Worm (Caenorhabditis elegans): ENCODE measurements around the gene tag-51.

tag-51 gene

DNA sequence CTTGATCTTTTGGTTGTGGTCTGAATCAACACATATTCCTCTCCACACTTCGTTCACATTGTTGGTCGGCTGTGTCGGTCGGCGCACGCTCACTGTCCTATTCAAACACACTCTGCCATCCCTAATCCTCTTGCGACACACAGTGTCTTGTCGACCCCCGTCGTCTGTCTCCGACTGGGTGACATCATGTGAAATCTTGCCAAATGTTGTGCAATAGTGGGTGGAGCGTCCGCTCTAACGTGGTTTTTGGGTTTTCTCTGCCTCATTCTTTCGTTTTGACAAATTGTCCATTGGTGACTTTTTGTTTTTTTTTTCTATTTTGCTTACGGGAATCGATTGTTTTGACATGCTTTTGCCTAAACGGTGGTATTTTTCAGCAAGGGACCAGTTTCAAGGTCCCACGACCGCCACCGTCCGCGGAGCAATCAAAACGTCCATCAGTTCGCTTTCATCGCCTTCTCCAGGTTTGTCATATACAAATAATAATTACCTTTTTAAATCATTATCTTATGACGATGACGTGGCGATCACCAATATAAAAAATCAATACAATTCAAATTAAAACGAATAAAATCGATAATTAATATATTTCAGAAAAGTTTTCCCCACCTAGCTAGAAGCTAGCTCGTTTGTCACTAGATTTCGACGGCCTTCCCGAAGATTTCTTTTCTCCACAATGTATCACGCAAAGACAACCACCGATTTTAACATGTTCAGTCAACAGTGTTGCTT lies 20.1 kb upstream of the tag-51 start (continued):
- TF ChIP-seq unc-42 (tag; optimal IDR thresholded peaks at IDR 0.05), result peak; percentile 29
- TF ChIP-seq ceh-31 (tag; optimal IDR thresholded peaks at IDR 0.05), result peak; percentile 87
- TF ChIP-seq dve-1 (tag; optimal IDR thresholded peaks at IDR 0.05), result peak; percentile 85
- TF ChIP-seq ceh-14 (tag; optimal IDR thresholded peaks at IDR 0.05), result no peak
- TF ChIP-seq pat-9 (tag; optimal IDR thresholded peaks at IDR 0.05), result no peak
- peak; percentile 96 for TF ChIP-seq hlh-30 (tag; optimal IDR thresholded peaks at IDR 0.05; ENCODE audit: insufficient read depth)
- peak; percentile 85 for TF ChIP-seq rnt-1 (tag; optimal IDR thresholded peaks at IDR 0.05)
- peak; percentile 26 for TF ChIP-seq eyg-1 (tag; optimal IDR thresholded peaks at IDR 0.05)
- TF ChIP-seq unc-3 (GFP tag; conservative IDR thresholded peaks at IDR 0.05), result no peak
- peak; percentile 17 for TF ChIP-seq unc-3 (tag; optimal IDR thresholded peaks at IDR 0.05)
- TF ChIP-seq hlh-6 (tag; optimal IDR thresholded peaks at IDR 0.05), result no peak
- TF ChIP-seq pros-1 (tag; optimal IDR thresholded peaks at IDR 0.05), result no peak
- TF ChIP-seq mec-3 (tag; optimal IDR thresholded peaks at IDR 0.05; ENCODE audit: borderline replicate concordance), result no peak
- TF ChIP-seq elt-4 (tag; optimal IDR thresholded peaks at IDR 0.05), result no peak
- TF ChIP-seq ceh-24 (tag; optimal IDR thresholded peaks at IDR 0.05), result no peak
- no peak for TF ChIP-seq hlh-15 (tag; optimal IDR thresholded peaks at IDR 0.05)
- TF ChIP-seq hlh-13 (GFP tag; optimal IDR thresholded peaks at IDR 0.05), result no peak
- no peak for TF ChIP-seq ceh-48 (tag; optimal IDR thresholded peaks at IDR 0.05)
- TF ChIP-seq ztf-16 (tag; optimal IDR thresholded peaks at IDR 0.05), result peak; percentile 9
- TF ChIP-seq gmeb-2 (tag; optimal IDR thresholded peaks at IDR 0.05), result no peak
- no peak for TF ChIP-seq odd-2 (tag; optimal IDR thresholded peaks at IDR 0.05)
- no peak for TF ChIP-seq C38D4.7 (GFP tag; optimal IDR thresholded peaks at IDR 0.05)
- no peak for TF ChIP-seq lin-11 (tag; optimal IDR thresholded peaks at IDR 0.05)
- TF ChIP-seq ceh-18 (tag; optimal IDR thresholded peaks at IDR 0.05), result peak; percentile 82
- peak; percentile 92 for TF ChIP-seq nfya-1 (tag; optimal IDR thresholded peaks at IDR 0.05)
- no peak for TF ChIP-seq syd-9 (tag; optimal IDR thresholded peaks at IDR 0.05)
- TF ChIP-seq pha-2 (tag; optimal IDR thresholded peaks at IDR 0.05), result peak; percentile 18
- no peak for TF ChIP-seq lim-6 (tag; optimal IDR thresholded peaks at IDR 0.05)
- TF ChIP-seq ets-4 (tag; optimal IDR thresholded peaks at IDR 0.05), result peak; percentile 51
- TF ChIP-seq nhr-11 (tag; optimal IDR thresholded peaks at IDR 0.05), result no peak
- TF ChIP-seq ref-2 (tag; optimal IDR thresholded peaks at IDR 0.05), result peak; percentile 76
- peak; percentile 78 for TF ChIP-seq elt-2 (tag; optimal IDR thresholded peaks at IDR 0.05)
- peak; percentile 65 for TF ChIP-seq K09A11.1 (tag; optimal IDR thresholded peaks at IDR 0.05; ENCODE audit: insufficient read depth)
- TF ChIP-seq ceh-30 (tag; optimal IDR thresholded peaks at IDR 0.05), result no peak
- TF ChIP-seq ahr-1 (tag; optimal IDR thresholded peaks at IDR 0.05), result no peak
- no peak for TF ChIP-seq K02D7.2 (tag; optimal IDR thresholded peaks at IDR 0.05)
- no peak for TF ChIP-seq sox-4 (tag; optimal IDR thresholded peaks at IDR 0.05)
- peak; percentile 14 for TF ChIP-seq hlh-8 (tag; optimal IDR thresholded peaks at IDR 0.05)
- TF ChIP-seq C08G9.2 (tag; optimal IDR thresholded peaks at IDR 0.05), result no peak
- peak; percentile 41 for TF ChIP-seq ceh-34 (tag; optimal IDR thresholded peaks at IDR 0.05)
- TF ChIP-seq fkh-6 (tag; optimal IDR thresholded peaks at IDR 0.05), result peak; percentile 2
- peak; percentile 91 for TF ChIP-seq unc-55 (GFP tag; optimal IDR thresholded peaks at IDR 0.05)
- TF ChIP-seq fkh-10 (GFP tag; optimal IDR thresholded peaks at IDR 0.05), result peak; percentile 15
- TF ChIP-seq dmd-4 (tag; optimal IDR thresholded peaks at IDR 0.05; ENCODE audit: borderline replicate concordance), result no peak
- no peak for TF ChIP-seq che-1 (tag; optimal IDR thresholded peaks at IDR 0.05)
- peak; percentile 28 for TF ChIP-seq F13H6.1 (tag; optimal IDR thresholded peaks at IDR 0.05)
- no peak for TF ChIP-seq pha-4 (tag; optimal IDR thresholded peaks at IDR 0.05)
- TF ChIP-seq ceh-9 (tag; optimal IDR thresholded peaks at IDR 0.05), result no peak
- no peak for TF ChIP-seq npax-4 (tag; optimal IDR thresholded peaks at IDR 0.05)
- no peak for TF ChIP-seq fax-1 (tag; optimal IDR thresholded peaks at IDR 0.05)
- peak; percentile 42 for TF ChIP-seq pqm-1 (tag; optimal IDR thresholded peaks at IDR 0.05)

All from whole organism, late embryonic.